Fruit fly (Drosophila melanogaster): ENCODE data around the gene Dfd.

- TF ChIP-seq Hr96 (GFP tag; optimal IDR thresholded peaks at IDR 0.05) (no peak), Crg-1 (GFP tag; optimal IDR thresholded peaks at IDR 0.05) (no peak), cic (GFP tag; optimal IDR thresholded peaks at IDR 0.05) (no peak)
These were observed 30.6 kb upstream of the Dfd start for dm6 chr3R:6760755-6761647.

Measured in whole organism, adult.